Fruit fly (Drosophila melanogaster) whole organism, embryonic: ENCODE data around the gene Flad1.

Source experiments
- CG30403 ChIP-seq: fragments of 200-800 bp; sonication (Bioruptor generic); optimal IDR thresholded peaks from 3 replicates; lab custom pipeline; 2016; ENCODE audit warnings: missing biosample characterization, missing genetic modification characterization

Flad1 gene

DNA sequence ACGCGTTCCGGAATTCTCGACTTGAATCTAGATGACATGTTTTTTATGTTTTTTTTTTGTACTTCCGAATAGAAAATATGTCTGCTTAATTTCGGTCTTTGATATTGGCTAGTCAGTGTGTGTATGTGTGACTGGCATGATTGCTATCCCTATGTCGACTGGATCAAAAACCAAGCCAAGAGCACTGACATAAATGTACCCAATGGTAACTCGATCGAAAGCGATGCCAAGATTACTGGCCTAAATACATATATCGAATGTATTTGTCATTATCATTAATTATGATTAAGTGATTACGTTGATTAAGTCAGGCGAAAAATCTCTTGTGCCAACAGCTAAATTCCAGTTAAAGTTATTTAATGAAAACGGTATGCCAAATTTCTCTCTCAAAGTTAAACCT, 45.7 kb downstream of the Flad1 start, which contains the start of gene CG4661:
TSS of gene CG4661 (minus strand) at position 101 of the 400 bp plus-strand sequence.
- no peak for TF ChIP-seq CG30403
